Fruit fly (Drosophila melanogaster): ENCODE measurements around the gene CG34250.

DNA sequence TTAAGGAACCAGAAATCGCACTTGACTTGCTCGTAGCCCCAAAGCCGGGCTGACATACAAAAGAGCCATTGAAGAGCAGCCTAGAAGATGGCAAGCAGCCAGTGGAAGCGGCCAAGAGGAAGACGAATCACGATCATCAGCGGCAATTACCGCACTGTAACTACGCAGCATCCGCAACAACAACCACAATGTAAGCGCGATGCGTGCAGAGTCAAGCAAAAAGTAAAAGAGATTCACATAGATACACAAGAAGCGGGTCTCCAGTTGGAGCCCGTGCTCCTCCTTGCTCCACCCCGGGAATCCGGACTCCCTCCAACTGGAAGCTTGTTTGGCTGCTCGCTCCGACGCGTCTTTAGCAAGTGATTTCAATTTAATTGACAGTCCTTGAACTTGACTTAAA, 15.6 kb downstream of the CG34250 start:
- TF ChIP-seq CG8478 (optimal IDR thresholded peaks at IDR 0.05) (no peak), CTCF (optimal IDR thresholded peaks at IDR 0.05) (no peak)

Measured in S2 (cell line).